Worm (Caenorhabditis elegans) whole organism, midembryonic: Measurements from ENCODE around the gene C44B7.7.

ENCODE experiments used
- T22C8.4 ChIP-seq: fragments of 200-800 bp; sonication (Bioruptor generic); IDR thresholded peaks from 2 replicates; pipeline ENCODE4 v1.3.6; 2022; ENCODE audit warnings: missing genetic modification characterization, missing compliant biosample characterization
- cog-1 ChIP-seq: sonication (generic microtip); optimal IDR thresholded peaks from 2 replicates; lab custom pipeline; 2016; ENCODE audit warnings: missing genetic modification characterization, missing compliant biosample characterization
- flt-1 ChIP-seq: fragments of 200-800 bp; sonication (Bioruptor generic); IDR thresholded peaks from 2 replicates; pipeline ENCODE4 v1.3.6; 2022; ENCODE audit warnings: missing genetic modification characterization, missing compliant biosample characterization
- klf-2 ChIP-seq: fragments of 200-800 bp; sonication (Bioruptor generic); conservative IDR thresholded peaks from 2 replicates; pipeline ENCODE4 v1.3.6; 2022; ENCODE audit warnings: missing genetic modification reagents, missing genetic modification characterization, missing compliant biosample characterization
- med-1 ChIP-seq: sonication (generic microtip); optimal IDR thresholded peaks from 2 replicates; lab custom pipeline; 2017; ENCODE audit warnings: missing genetic modification characterization, mild to moderate bottlenecking, missing compliant biosample characterization, antibody characterized with exemption, missing genetic modification reagents; ENCODE audit not compliant: insufficient read depth
- ref-1 ChIP-seq: fragments of 200-800 bp; sonication (Bioruptor generic); conservative IDR thresholded peaks from 2 replicates; pipeline ENCODE4 v1.3.6; 2022; ENCODE audit warnings: missing genetic modification reagents, missing genetic modification characterization, missing compliant biosample characterization
- tab-1 ChIP-seq: fragments of 200-800 bp; sonication (Bioruptor generic); IDR thresholded peaks from 2 replicates; pipeline ENCODE4 v1.3.6; 2022; ENCODE audit warnings: missing genetic modification characterization, missing compliant biosample characterization
- ztf-23 ChIP-seq: fragments of 200-800 bp; sonication (Bioruptor generic); IDR thresholded peaks from 2 replicates; pipeline ENCODE4 v1.3.6; 2022; ENCODE audit warnings: missing genetic modification reagents, missing genetic modification characterization, missing compliant biosample characterization
- ztf-29 ChIP-seq: fragments of 200-800 bp; sonication (Bioruptor generic); IDR thresholded peaks from 2 replicates; pipeline ENCODE4 v1.3.6; 2022; ENCODE audit warnings: missing genetic modification reagents, missing genetic modification characterization, missing compliant biosample characterization

C44B7.7 gene

ce11 chrII:6893589-6894245, 13.8 kb upstream of the C44B7.7 start, which contains the start of gene adal-1:
adal-1 (minus strand) TSS chrII:6893639.
- no peak for TF ChIP-seq ztf-23 (GFP tag; lab: Robert Waterston, UW)
- TF ChIP-seq cog-1 (tag; lab: Kevin White, UChicago) = no peak
- TF ChIP-seq flt-1 (GFP tag; lab: Robert Waterston, UW) = no peak

- TF ChIP-seq ztf-23 (GFP tag; lab: Robert Waterston, UW) (no peak), T22C8.4 (no peak), flt-1 (GFP tag; lab: Robert Waterston, UW) (no peak), med-1 (no peak), klf-2 (GFP tag; lab: Robert Waterston, UW) (no peak), tab-1 (GFP tag; lab: Robert Waterston, UW) (no peak), ref-1 (GFP tag; lab: Robert Waterston, UW) (no peak), ztf-29 (no peak), cog-1 (tag; lab: Kevin White, UChicago) (no peak)
Observed at ce11 chrII:6891838-6892237, 11.9 kb upstream of the C44B7.7 start.

- no peak for TF ChIP-seq ztf-29
- TF ChIP-seq klf-2 (GFP tag; lab: Robert Waterston, UW) = no peak
- no peak for TF ChIP-seq ref-1 (GFP tag; lab: Robert Waterston, UW)
- no peak for TF ChIP-seq flt-1 (GFP tag; lab: Robert Waterston, UW)
- no peak for TF ChIP-seq med-1
- no peak for TF ChIP-seq cog-1 (tag; lab: Kevin White, UChicago)
- no peak for TF ChIP-seq tab-1 (GFP tag; lab: Robert Waterston, UW)
- no peak for TF ChIP-seq T22C8.4
- TF ChIP-seq ztf-23 (GFP tag; lab: Robert Waterston, UW) = no peak
Observed at ce11 chrII:6891176-6891575, 11.2 kb upstream of the C44B7.7 start.

- TF ChIP-seq ztf-29 (no peak), T22C8.4 (no peak), med-1 (no peak), flt-1 (GFP tag; lab: Robert Waterston, UW) (no peak), ref-1 (GFP tag; lab: Robert Waterston, UW) (no peak), klf-2 (GFP tag; lab: Robert Waterston, UW) (no peak), tab-1 (GFP tag; lab: Robert Waterston, UW) (no peak), cog-1 (tag; lab: Kevin White, UChicago) (no peak)
Observed at ce11 chrII:6890095-6890494, 10.1 kb upstream of the C44B7.7 start, which contains the start of gene acer-1. acer-1 (minus strand) TSS chrII:6890400.

- no peak for TF ChIP-seq ref-1 (GFP tag; lab: Robert Waterston, UW)
- TF ChIP-seq tab-1 (GFP tag; lab: Robert Waterston, UW) = no peak
- no peak for TF ChIP-seq ztf-29
- TF ChIP-seq flt-1 (GFP tag; lab: Robert Waterston, UW) = no peak
- TF ChIP-seq cog-1 (tag; lab: Kevin White, UChicago) = no peak
- no peak for TF ChIP-seq klf-2 (GFP tag; lab: Robert Waterston, UW)
- no peak for TF ChIP-seq T22C8.4
- no peak for TF ChIP-seq med-1
- no peak for TF ChIP-seq ztf-23 (GFP tag; lab: Robert Waterston, UW)
Observed at ce11 chrII:6889580-6889922, 9.6 kb upstream of the C44B7.7 start.

- TF ChIP-seq med-1 (no peak), ztf-29 (no peak)
Observed at ce11 chrII:6888661-6889579, 9.0 kb upstream of the C44B7.7 start.

ce11 chrII:6888211-6888610, 8.2 kb upstream of the C44B7.7 start:
- TF ChIP-seq klf-2 (GFP tag; lab: Robert Waterston, UW) (no peak), ref-1 (GFP tag; lab: Robert Waterston, UW) (no peak), med-1 (no peak), ztf-29 (no peak), tab-1 (GFP tag; lab: Robert Waterston, UW) (no peak), cog-1 (tag; lab: Kevin White, UChicago) (no peak), T22C8.4 (no peak), ztf-23 (GFP tag; lab: Robert Waterston, UW) (no peak), flt-1 (GFP tag; lab: Robert Waterston, UW) (no peak)

- no peak for TF ChIP-seq ztf-29
- TF ChIP-seq ref-1 (GFP tag; lab: Robert Waterston, UW) = no peak
- TF ChIP-seq klf-2 (GFP tag; lab: Robert Waterston, UW) = no peak
- TF ChIP-seq cog-1 (tag; lab: Kevin White, UChicago) = no peak
- no peak for TF ChIP-seq ztf-23 (GFP tag; lab: Robert Waterston, UW)
- no peak for TF ChIP-seq flt-1 (GFP tag; lab: Robert Waterston, UW)
- TF ChIP-seq tab-1 (GFP tag; lab: Robert Waterston, UW) = no peak
- TF ChIP-seq T22C8.4 = no peak
- TF ChIP-seq med-1 = no peak
Observed at ce11 chrII:6887319-6888005, 7.5 kb upstream of the C44B7.7 start, which contains the start of gene pmp-2. pmp-2 (minus strand) TSS chrII:6887805.

- TF ChIP-seq T22C8.4 = no peak
- no peak for TF ChIP-seq flt-1 (GFP tag; lab: Robert Waterston, UW)
- no peak for TF ChIP-seq ztf-23 (GFP tag; lab: Robert Waterston, UW)
- no peak for TF ChIP-seq ref-1 (GFP tag; lab: Robert Waterston, UW)
- TF ChIP-seq tab-1 (GFP tag; lab: Robert Waterston, UW) = no peak
- no peak for TF ChIP-seq ztf-29
- TF ChIP-seq cog-1 (tag; lab: Kevin White, UChicago) = no peak
- TF ChIP-seq klf-2 (GFP tag; lab: Robert Waterston, UW) = no peak
- no peak for TF ChIP-seq med-1
Observed at ce11 chrII:6884568-6884967, 4.6 kb upstream of the C44B7.7 start.
